Worm (Caenorhabditis elegans) whole organism, late embryonic: ENCODE measurements around the gene srj-52.

ENCODE experiments used
- C08G9.2 ChIP-seq: sonication (generic microtip); optimal IDR thresholded peaks from 2 replicates; lab custom pipeline; 2016; ENCODE audit warnings: mild to moderate bottlenecking, missing genetic modification characterization, moderate library complexity, missing compliant biosample characterization
- F13H6.1 ChIP-seq: sonication (generic microtip); optimal IDR thresholded peaks from 2 replicates; lab custom pipeline; 2016; ENCODE audit warnings: missing genetic modification characterization, missing compliant biosample characterization
- K02D7.2 ChIP-seq: sonication (generic microtip); optimal IDR thresholded peaks from 2 replicates; lab custom pipeline; 2017; ENCODE audit warnings: mild to moderate bottlenecking, missing genetic modification characterization, missing compliant biosample characterization
- T23F11.4 ChIP-seq: fragments of 200-800 bp; sonication (Bioruptor generic); optimal IDR thresholded peaks from 2 replicates; lab custom pipeline; 2018; ENCODE audit warnings: mild to moderate bottlenecking, missing genetic modification characterization, missing compliant biosample characterization
- ama-1 ChIP-seq: fragments of 150-350 bp; optimal IDR thresholded peaks from 2 replicates; lab custom pipeline; 2014
- ceh-18 ChIP-seq: sonication (generic microtip); optimal IDR thresholded peaks from 2 replicates; lab custom pipeline; 2016; ENCODE audit warnings: missing genetic modification characterization, missing compliant biosample characterization
- ceh-22 ChIP-seq: sonication (generic microtip); optimal IDR thresholded peaks from 2 replicates; lab custom pipeline; 2017; ENCODE audit warnings: missing biosample characterization, missing genetic modification characterization
- ceh-6 ChIP-seq: fragments of 200-800 bp; sonication (Bioruptor generic); optimal IDR thresholded peaks from 2 replicates; lab custom pipeline; 2018; ENCODE audit warnings: mild to moderate bottlenecking, missing genetic modification characterization, missing compliant biosample characterization
- ceh-9 ChIP-seq: sonication (generic microtip); optimal IDR thresholded peaks from 2 replicates; lab custom pipeline; 2016; ENCODE audit warnings: mild to moderate bottlenecking, missing genetic modification characterization, inconsistent platforms, missing compliant biosample characterization
- dmd-4 ChIP-seq: sonication (generic microtip); optimal IDR thresholded peaks from 2 replicates; lab custom pipeline; 2016; ENCODE audit warnings: borderline replicate concordance, missing genetic modification characterization, missing compliant biosample characterization
- dve-1 ChIP-seq: sonication (generic microtip); optimal IDR thresholded peaks from 2 replicates; lab custom pipeline; 2017; ENCODE audit warnings: antibody characterized with exemption, mild to moderate bottlenecking, missing genetic modification characterization, missing compliant biosample characterization
- elt-2 ChIP-seq: sonication (generic microtip); optimal IDR thresholded peaks from 2 replicates; lab custom pipeline; 2016; ENCODE audit warnings: missing genetic modification reagents, missing genetic modification characterization, missing compliant biosample characterization
- fax-1 ChIP-seq: sonication (generic microtip); optimal IDR thresholded peaks from 2 replicates; lab custom pipeline; 2016; ENCODE audit warnings: missing genotype, missing genetic modification characterization, missing compliant biosample characterization
- hlh-13 ChIP-seq: fragments of 200-800 bp; sonication (Bioruptor generic); optimal IDR thresholded peaks from 2 replicates; lab custom pipeline; 2018; ENCODE audit warnings: mild to moderate bottlenecking, missing genetic modification characterization, missing compliant biosample characterization
- hlh-30 ChIP-seq: sonication (generic microtip); optimal IDR thresholded peaks from 2 replicates; lab custom pipeline; 2017; ENCODE audit warnings: antibody characterized with exemption, missing genetic modification characterization, missing compliant biosample characterization; ENCODE audit not compliant: insufficient read depth
- hlh-6 ChIP-seq: sonication (generic microtip); optimal IDR thresholded peaks from 2 replicates; lab custom pipeline; 2016; ENCODE audit warnings: missing genotype, missing genetic modification characterization, missing compliant biosample characterization
- madf-2 ChIP-seq: sonication (generic microtip); optimal IDR thresholded peaks from 2 replicates; lab custom pipeline; 2017; ENCODE audit warnings: missing genetic modification characterization, missing compliant biosample characterization
- nfya-1 ChIP-seq: sonication (generic microtip); optimal IDR thresholded peaks from 2 replicates; lab custom pipeline; 2017; ENCODE audit warnings: missing genetic modification characterization, mild to moderate bottlenecking, missing compliant biosample characterization, antibody characterized with exemption, moderate library complexity
- nhr-232 ChIP-seq: sonication (generic microtip); optimal IDR thresholded peaks from 2 replicates; lab custom pipeline; 2016; ENCODE audit warnings: missing genetic modification characterization, missing compliant biosample characterization
- npax-4 ChIP-seq: sonication (generic microtip); optimal IDR thresholded peaks from 2 replicates; lab custom pipeline; 2016; ENCODE audit warnings: missing genetic modification characterization, missing compliant biosample characterization
- pax-1 ChIP-seq: fragments of 150-350 bp; optimal IDR thresholded peaks from 2 replicates; lab custom pipeline; 2014; ENCODE audit warnings: missing biosample characterization, missing genetic modification characterization
- ref-2 ChIP-seq: sonication (generic microtip); optimal IDR thresholded peaks from 2 replicates; lab custom pipeline; 2016; ENCODE audit warnings: missing genetic modification characterization, missing compliant biosample characterization
- sdc-2 ChIP-seq: sonication (generic microtip); optimal IDR thresholded peaks from 2 replicates; lab custom pipeline; 2016; ENCODE audit warnings: missing genotype, missing genetic modification characterization, missing compliant biosample characterization
- unc-3 ChIP-seq, 2 experiments: fragments of 200-800 bp in 1 of 2; sonication (Bioruptor generic) in 1 of 2; sonication (generic microtip) in 1 of 2; conservative IDR thresholded peaks in 1 of 2; optimal IDR thresholded peaks in 1 of 2; 2 replicates each; pipeline versions ENCODE4 v1.3.6 to Lab custom; 2016 to 2022; ENCODE audit warnings: missing compliant biosample characterization in 2 of 2, missing genetic modification characterization in 2 of 2, missing genetic modification reagents in 1 of 2
- unc-55 ChIP-seq: sonication (generic microtip); optimal IDR thresholded peaks from 2 replicates; lab custom pipeline; 2017; ENCODE audit warnings: missing biosample characterization, missing genetic modification reagents, missing genetic modification characterization
- unc-86 ChIP-seq: sonication (generic microtip); optimal IDR thresholded peaks from 2 replicates; lab custom pipeline; 2016; ENCODE audit warnings: missing genetic modification characterization, missing compliant biosample characterization
- ztf-16 ChIP-seq: sonication (generic microtip); optimal IDR thresholded peaks from 2 replicates; lab custom pipeline; 2017; ENCODE audit warnings: missing genetic modification characterization, missing compliant biosample characterization

The srj-52 gene

DNA sequence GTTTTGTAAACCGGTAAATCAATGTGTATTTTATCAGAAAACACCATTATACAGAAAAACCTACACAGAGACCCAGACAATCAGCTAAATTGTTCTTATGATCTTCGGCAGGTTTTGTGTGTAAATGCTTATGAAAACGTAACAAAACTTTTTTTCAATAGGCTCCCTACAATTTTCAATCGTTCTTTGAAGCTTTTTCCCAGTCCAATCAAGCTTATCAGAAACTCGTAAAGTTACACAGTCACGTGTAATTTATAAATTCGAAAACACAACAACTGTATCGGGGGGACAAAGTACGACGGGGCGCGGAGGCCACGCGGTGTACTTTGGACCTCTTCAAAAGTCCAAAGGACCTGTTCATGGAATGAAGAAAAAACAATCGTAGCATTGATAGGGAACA is 34.4 kb upstream of the srj-52 start:
- peak; percentile 7 for TF ChIP-seq hlh-30 (tag; lab: Kevin White, UChicago)
- TF ChIP-seq fax-1 (tag; lab: Kevin White, UChicago), result no peak

DNA sequence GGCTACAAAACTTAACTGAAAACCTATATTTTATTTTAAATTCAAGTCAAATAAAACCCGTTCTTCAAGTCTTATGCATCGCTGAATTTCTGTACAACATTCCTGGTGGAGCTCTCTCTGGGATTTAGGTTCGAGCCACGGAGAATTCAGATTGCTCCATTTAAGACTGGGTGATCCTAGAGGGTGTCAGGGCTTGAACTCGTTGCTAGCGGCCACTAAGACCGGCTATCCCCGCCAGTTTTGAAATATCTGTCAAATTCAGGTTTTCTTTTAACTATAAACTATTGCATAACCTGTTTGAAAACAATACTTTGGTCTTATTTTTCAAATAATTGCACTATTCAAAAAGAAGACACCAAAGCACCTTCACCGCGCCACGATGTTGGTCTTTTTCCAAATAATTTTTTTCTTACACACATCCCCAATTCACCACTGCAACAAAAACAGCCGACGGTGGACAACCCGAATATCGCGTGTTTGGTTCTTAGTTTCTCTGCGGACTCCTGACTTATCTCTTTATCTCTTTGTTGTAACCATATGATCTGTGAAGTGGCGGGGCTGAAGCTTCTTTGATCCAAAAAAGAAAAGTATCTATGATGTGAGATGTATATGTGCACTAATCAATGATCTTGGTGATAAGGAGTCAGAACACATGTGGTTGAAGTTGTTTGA is 33.1 kb upstream of the srj-52 start:
- peak; percentile 6 for TF ChIP-seq hlh-30 (tag; lab: Kevin White, UChicago)
- TF ChIP-seq pax-1, result no peak

DNA sequence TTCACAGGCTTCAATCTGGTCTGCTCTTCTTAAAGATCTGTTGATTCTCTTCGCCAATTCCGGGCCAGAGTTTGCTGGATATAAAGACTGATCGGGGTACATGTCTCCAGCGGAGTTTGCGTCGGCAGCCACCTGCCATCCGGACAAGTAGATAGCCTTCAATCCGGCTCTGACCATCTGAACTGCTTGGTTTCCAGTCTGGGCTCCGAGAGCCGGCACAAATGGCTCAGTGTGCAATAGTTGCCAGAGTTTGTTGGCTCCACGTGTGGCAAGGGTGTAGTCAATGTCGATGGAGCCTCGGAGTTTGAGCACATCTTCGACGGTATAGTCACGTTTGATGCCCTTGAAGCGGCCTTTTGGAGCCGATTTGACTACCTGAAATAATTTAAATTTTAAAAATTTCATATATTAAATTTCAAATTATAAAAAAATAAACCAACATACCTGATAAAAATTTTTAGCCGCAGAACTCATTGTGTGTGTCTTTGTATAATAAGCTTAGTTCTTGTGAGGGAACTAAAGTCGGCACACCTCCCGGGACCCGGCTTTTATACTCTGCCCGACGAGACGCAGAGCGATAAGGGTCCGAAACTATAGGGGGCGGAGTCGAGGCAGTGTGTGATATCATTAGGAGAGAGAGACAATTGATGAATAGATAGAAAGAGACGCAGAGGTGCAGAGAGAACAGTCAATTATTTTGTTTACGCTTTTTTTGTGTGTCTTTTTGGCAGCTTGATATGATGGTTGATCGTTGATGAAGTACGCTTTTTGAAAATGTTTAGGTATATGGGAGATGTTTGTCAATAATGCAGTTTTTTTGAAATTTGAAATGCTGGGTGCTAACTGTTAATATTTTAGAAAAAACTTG is 31.9 kb upstream of the srj-52 start, which contains the start of the genes icl-1 and srh-2:
icl-1 (minus strand) TSS at position 521 of the 868 bp plus-strand sequence.
srh-2 (plus strand) TSS at position 818 of the 868 bp plus-strand sequence.
- no peak for TF ChIP-seq ama-1 (lab: Kevin White, UChicago)
- peak; percentile 2 for TF ChIP-seq K02D7.2 (tag; lab: Kevin White, UChicago)
- no peak for TF ChIP-seq unc-86 (tag; lab: Kevin White, UChicago)
- TF ChIP-seq ceh-6 (GFP tag; lab: Kevin White, UChicago), result no peak
- TF ChIP-seq elt-2 (tag; lab: Kevin White, UChicago), result peak; percentile 78
- no peak for TF ChIP-seq C08G9.2 (tag; lab: Kevin White, UChicago)
- TF ChIP-seq ceh-22 (tag; lab: Kevin White, UChicago), result no peak
- TF ChIP-seq hlh-6, result no peak
- TF ChIP-seq dmd-4 (tag; lab: Kevin White, UChicago), result no peak
- peak; percentile 19 for TF ChIP-seq nfya-1 (tag; lab: Kevin White, UChicago)
- no peak for TF ChIP-seq unc-3 (GFP tag; conservative IDR thresholded peaks at IDR 0.05; lab: Robert Waterston, UW)
- TF ChIP-seq unc-3 (tag; optimal IDR thresholded peaks at IDR 0.05; lab: Kevin White, UChicago), result no peak
- no peak for TF ChIP-seq nhr-232 (tag; lab: Kevin White, UChicago)
- peak; percentile 14 for TF ChIP-seq ceh-18
- TF ChIP-seq dve-1 (tag; lab: Kevin White, UChicago), result no peak
- TF ChIP-seq hlh-13 (GFP tag; lab: Kevin White, UChicago), result no peak
- no peak for TF ChIP-seq ref-2 (tag; lab: Kevin White, UChicago)
- peak; percentile 19 for TF ChIP-seq unc-55 (GFP tag; lab: Kevin White, UChicago)
- TF ChIP-seq ztf-16, result no peak
- no peak for TF ChIP-seq F13H6.1 (tag; lab: Kevin White, UChicago)

ce11 chrV:726573-727483 is 31.0 kb upstream of the srj-52 start:
- TF ChIP-seq elt-2 (tag; lab: Kevin White, UChicago), result peak; percentile 37
- TF ChIP-seq sdc-2 (tag; lab: Kevin White, UChicago), result no peak
- no peak for TF ChIP-seq ceh-9 (tag; lab: Kevin White, UChicago)
- no peak for TF ChIP-seq ama-1 (lab: Kevin White, UChicago)
- TF ChIP-seq npax-4 (tag; lab: Kevin White, UChicago), result no peak
- TF ChIP-seq pax-1, result no peak
- no peak for TF ChIP-seq hlh-13 (GFP tag; lab: Kevin White, UChicago)
- TF ChIP-seq madf-2 (tag; lab: Kevin White, UChicago), result no peak

ce11 chrV:725807-726572 is 30.2 kb upstream of the srj-52 start:
- TF ChIP-seq dve-1 (tag; lab: Kevin White, UChicago) (no peak), ztf-16 (no peak), T23F11.4 (GFP tag; lab: Kevin White, UChicago) (no peak)
